Fruit fly (Drosophila melanogaster): Measurements from ENCODE around the gene CG14408.

- TF ChIP-seq pan (optimal IDR thresholded peaks at IDR 0.05) (no peak), usp (GFP tag; optimal IDR thresholded peaks at IDR 0.05) (no peak), EcR (GFP tag; optimal IDR thresholded peaks at IDR 0.05) (no peak), CG8478 (optimal IDR thresholded peaks at IDR 0.05) (no peak), psq (optimal IDR thresholded peaks at IDR 0.05) (no peak)
Observed at dm6 chrX:14784002-14784568, 47.7 kb downstream of the CG14408 start, which contains the start of gene Ag5r2.

All from whole organism.